Worm (Caenorhabditis elegans) whole organism, midembryonic: Measurements from ENCODE around the gene aat-2.

Experiments used
- T22C8.4 ChIP-seq: fragments of 200-800 bp; sonication (Bioruptor generic); IDR thresholded peaks from 2 replicates; pipeline ENCODE4 v1.3.6; 2022; ENCODE audit warnings: missing genetic modification characterization, missing compliant biosample characterization
- flt-1 ChIP-seq: fragments of 200-800 bp; sonication (Bioruptor generic); IDR thresholded peaks from 2 replicates; pipeline ENCODE4 v1.3.6; 2022; ENCODE audit warnings: missing genetic modification characterization, missing compliant biosample characterization
- med-1 ChIP-seq: sonication (generic microtip); optimal IDR thresholded peaks from 2 replicates; lab custom pipeline; 2017; ENCODE audit warnings: missing genetic modification characterization, mild to moderate bottlenecking, missing compliant biosample characterization, antibody characterized with exemption, missing genetic modification reagents; ENCODE audit not compliant: insufficient read depth
- ref-1 ChIP-seq: fragments of 200-800 bp; sonication (Bioruptor generic); conservative IDR thresholded peaks from 2 replicates; pipeline ENCODE4 v1.3.6; 2022; ENCODE audit warnings: missing genetic modification reagents, missing genetic modification characterization, missing compliant biosample characterization
- tab-1 ChIP-seq: fragments of 200-800 bp; sonication (Bioruptor generic); IDR thresholded peaks from 2 replicates; pipeline ENCODE4 v1.3.6; 2022; ENCODE audit warnings: missing genetic modification characterization, missing compliant biosample characterization
- ztf-29 ChIP-seq: fragments of 200-800 bp; sonication (Bioruptor generic); IDR thresholded peaks from 2 replicates; pipeline ENCODE4 v1.3.6; 2022; ENCODE audit warnings: missing genetic modification reagents, missing genetic modification characterization, missing compliant biosample characterization

DNA sequence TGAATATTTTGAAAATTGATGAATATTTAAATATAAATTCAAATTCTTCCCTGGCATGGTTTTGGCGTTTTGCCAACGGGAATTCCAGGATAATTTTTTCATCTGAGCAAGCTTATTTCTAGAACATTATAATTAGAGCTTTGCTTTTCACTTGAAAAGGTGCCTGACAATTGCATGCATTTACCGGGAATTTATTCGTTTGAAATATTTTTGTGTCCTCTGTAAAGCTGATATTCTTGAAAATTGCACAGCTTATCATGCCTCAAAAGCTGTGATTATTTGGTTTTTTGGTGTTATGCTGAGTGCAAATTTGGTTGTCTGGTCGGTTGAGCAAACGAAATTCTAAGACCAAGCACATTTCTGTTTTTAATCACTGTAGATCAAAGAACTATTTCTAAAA lies 14.3 kb upstream of the aat-2 start:
- TF ChIP-seq tab-1 (no peak), T22C8.4 (GFP tag; lab: Robert Waterston, UW) (no peak), ztf-29 (GFP tag; lab: Robert Waterston, UW) (no peak), flt-1 (GFP tag; lab: Robert Waterston, UW) (no peak), med-1 (no peak), ref-1 (GFP tag; lab: Robert Waterston, UW) (no peak)
